Fruit fly (Drosophila melanogaster) whole organism, wandering third instar larva: Measurements from ENCODE around the gene CG2126.

Experiments used
- Abd-B ChIP-seq: fragments of >200 bp; optimal IDR thresholded peaks from 2 replicates; lab custom pipeline; 2017; ENCODE audit warnings: missing biosample characterization, missing genetic modification characterization
- CG32264 ChIP-seq: fragments of 200-800 bp; sonication (Bioruptor generic); optimal IDR thresholded peaks from 2 replicates; lab custom pipeline; 2016; ENCODE audit warnings: missing biosample characterization, missing genetic modification characterization
- CG9705 ChIP-seq: fragments of 200-800 bp; sonication (Bioruptor generic); optimal IDR thresholded peaks from 2 replicates; lab custom pipeline; 2018; ENCODE audit warnings: missing biosample characterization, mild to moderate bottlenecking, missing genetic modification characterization
- Dfd ChIP-seq: fragments of >200 bp; optimal IDR thresholded peaks from 2 replicates; lab custom pipeline; 2017; ENCODE audit warnings: missing biosample characterization, missing genetic modification characterization
- Dif ChIP-seq: fragments of 200-275, 200-300 bp; sonication (Bioruptor generic); optimal IDR thresholded peaks from 2 replicates; lab custom pipeline; 2018; ENCODE audit warnings: missing biosample characterization, missing genetic modification characterization; ENCODE audit not compliant: partially characterized antibody
- GATAd ChIP-seq: sonication (Bioruptor generic); optimal IDR thresholded peaks from 2 replicates; lab custom pipeline; 2016; ENCODE audit warnings: missing biosample characterization, missing genetic modification characterization
- HLH106 ChIP-seq: fragments of 200-800 bp; optimal IDR thresholded peaks from 3 replicates; lab custom pipeline; 2019; ENCODE audit warnings: missing biosample characterization, mild to moderate bottlenecking, missing genetic modification characterization, moderate library complexity
- Hnf4 ChIP-seq: fragments of 200-800 bp; sonication (Bioruptor generic); optimal IDR thresholded peaks from 2 replicates; lab custom pipeline; 2016; ENCODE audit warnings: missing biosample characterization, mild to moderate bottlenecking, missing genetic modification characterization
- Hr78 ChIP-seq: fragments of >200 bp; optimal IDR thresholded peaks from 2 replicates; lab custom pipeline; 2017; ENCODE audit warnings: missing biosample characterization, missing genetic modification characterization
- Hr83 ChIP-seq: fragments of 200-300 bp; sonication (Bioruptor generic); optimal IDR thresholded peaks from 2 replicates; lab custom pipeline; 2016; ENCODE audit warnings: missing biosample characterization, mild to moderate bottlenecking, missing genetic modification characterization, moderate library complexity; ENCODE audit not compliant: poor library complexity, severe bottlenecking
- Mio ChIP-seq: sonication (Bioruptor generic); optimal IDR thresholded peaks from 2 replicates; lab custom pipeline; 2016; ENCODE audit warnings: missing biosample characterization, missing genetic modification characterization
- Myc ChIP-seq: fragments of >200 bp; optimal IDR thresholded peaks from 2 replicates; lab custom pipeline; 2017
- OdsH ChIP-seq: fragments of 200-800 bp; sonication (Bioruptor generic); optimal IDR thresholded peaks from 2 replicates; lab custom pipeline; 2016; ENCODE audit warnings: missing biosample characterization, mild to moderate bottlenecking, missing genetic modification characterization
- Rel ChIP-seq, 2 experiments: fragments of 200-800 bp; sonication (Bioruptor generic) in 1 of 2; optimal IDR thresholded peaks; 2 replicates in 1 of 2; 3 replicates in 1 of 2; lab custom pipeline; 2016 to 2019; ENCODE audit warnings: mild to moderate bottlenecking in 2 of 2, missing biosample characterization in 2 of 2, missing genetic modification characterization in 2 of 2, moderate library complexity in 1 of 2
- Sp1 ChIP-seq: fragments of 200-800 bp; sonication (Bioruptor generic); optimal IDR thresholded peaks from 3 replicates; lab custom pipeline; 2019; ENCODE audit warnings: missing biosample characterization, mild to moderate bottlenecking, missing genetic modification characterization, moderate library complexity
- Vsx2 ChIP-seq: fragments of 200-300, 225-300 bp; sonication (Bioruptor generic); optimal IDR thresholded peaks from 2 replicates; lab custom pipeline; 2018; ENCODE audit warnings: missing biosample characterization, missing genetic modification characterization; ENCODE audit not compliant: partially characterized antibody
- br ChIP-seq: fragments of 200-800 bp; sonication (Bioruptor generic); optimal IDR thresholded peaks from 2 replicates; lab custom pipeline; 2016; ENCODE audit warnings: missing biosample characterization, missing genetic modification characterization
- brk ChIP-seq: fragments of 200-800 bp; sonication (Bioruptor generic); optimal IDR thresholded peaks from 2 replicates; lab custom pipeline; 2016; ENCODE audit warnings: missing biosample characterization, mild to moderate bottlenecking, missing genetic modification characterization
- dl ChIP-seq, 2 experiments: fragments of 175-275, 200-275 bp in 1 of 2; fragments of 200-275 bp in 1 of 2; sonication (Bioruptor generic); optimal IDR thresholded peaks; lab custom pipeline; 2018; ENCODE audit warnings: mild to moderate bottlenecking in 2 of 2, missing biosample characterization in 2 of 2, missing genetic modification characterization in 2 of 2, moderate library complexity in 2 of 2; ENCODE audit not compliant: partially characterized antibody in 2 of 2, insufficient read depth in 1 of 2
- dmrt93B ChIP-seq: fragments of 200-800 bp; sonication (Bioruptor generic); optimal IDR thresholded peaks from 2 replicates; lab custom pipeline; 2018; ENCODE audit warnings: missing biosample characterization, mild to moderate bottlenecking, missing genetic modification characterization
- dsf ChIP-seq: sonication (Bioruptor generic); optimal IDR thresholded peaks from 2 replicates; lab custom pipeline; 2016; ENCODE audit warnings: missing biosample characterization, missing genetic modification characterization, borderline replicate concordance
- ey ChIP-seq: fragments of 200-800 bp; sonication (Bioruptor generic); optimal IDR thresholded peaks from 2 replicates; lab custom pipeline; 2016; ENCODE audit warnings: missing biosample characterization, missing genetic modification characterization
- foxo ChIP-seq, 2 experiments: fragments of 200-800 bp; sonication (Bioruptor generic); optimal IDR thresholded peaks; 2 replicates in 1 of 2; 3 replicates in 1 of 2; lab custom pipeline; 2016 to 2017; ENCODE audit warnings: missing biosample characterization in 2 of 2, missing genetic modification characterization in 2 of 2
- fru ChIP-seq: fragments of 200-800 bp; sonication (Bioruptor generic); optimal IDR thresholded peaks from 3 replicates; lab custom pipeline; 2016; ENCODE audit warnings: missing biosample characterization, mild to moderate bottlenecking, missing genetic modification characterization
- h ChIP-seq: fragments of 200-800 bp; sonication (Bioruptor generic); optimal IDR thresholded peaks from 3 replicates; lab custom pipeline; 2016; ENCODE audit warnings: missing biosample characterization, mild to moderate bottlenecking, missing genetic modification characterization
- jim ChIP-seq: fragments of 175-275, 200-325 bp; sonication (Bioruptor generic); optimal IDR thresholded peaks from 2 replicates; lab custom pipeline; 2016; ENCODE audit warnings: missing biosample characterization, mild to moderate bottlenecking, missing genetic modification characterization
- lola ChIP-seq: fragments of >200 bp; optimal IDR thresholded peaks from 2 replicates; lab custom pipeline; 2017; ENCODE audit warnings: missing biosample characterization, missing genetic modification characterization
- pan ChIP-seq: fragments of >200 bp; optimal IDR thresholded peaks from 2 replicates; lab custom pipeline; 2017
- psq ChIP-seq: fragments of 200-800 bp; sonication (Bioruptor generic); optimal IDR thresholded peaks from 3 replicates; lab custom pipeline; 2017; ENCODE audit warnings: missing biosample characterization, mild to moderate bottlenecking, missing genetic modification characterization, moderate library complexity
- rgr ChIP-seq: fragments of 200-800 bp; sonication (Bioruptor generic); optimal IDR thresholded peaks from 3 replicates; lab custom pipeline; 2016; ENCODE audit warnings: missing biosample characterization, mild to moderate bottlenecking, missing genetic modification characterization
- sage ChIP-seq: fragments of 200-800 bp; sonication (Bioruptor generic); optimal IDR thresholded peaks from 2 replicates; lab custom pipeline; 2016; ENCODE audit warnings: missing biosample characterization, mild to moderate bottlenecking, missing genetic modification characterization
- sv ChIP-seq: fragments of 200-800 bp; sonication (Bioruptor generic); optimal IDR thresholded peaks from 3 replicates; lab custom pipeline; 2016; ENCODE audit warnings: missing biosample characterization, missing genetic modification characterization
- tai ChIP-seq: sonication (Bioruptor generic); optimal IDR thresholded peaks from 2 replicates; lab custom pipeline; 2016; ENCODE audit warnings: missing biosample characterization, missing genetic modification characterization
- usp ChIP-seq: fragments of >200 bp; optimal IDR thresholded peaks from 2 replicates; lab custom pipeline; 2017; ENCODE audit warnings: missing biosample characterization, missing genetic modification characterization
- woc ChIP-seq: sonication (Bioruptor generic); optimal IDR thresholded peaks from 2 replicates; lab custom pipeline; 2016; ENCODE audit warnings: missing biosample characterization, mild to moderate bottlenecking, missing genetic modification characterization

Gene CG2126

dm6 chr3R:31776583-31777362 lies at the start of gene CG2126, which contains the start of gene faf:
TSS of gene CG2126 (minus strand) at chr3R:31776652.
TSS of gene faf (plus strand) at chr3R:31777020.
- TF ChIP-seq OdsH (GFP tag; lab: Kevin White, UChicago), result peak; percentile 58
- peak; percentile 83 for TF ChIP-seq HLH106
- no peak for TF ChIP-seq tai (GFP tag; lab: Kevin White, UChicago)
- no peak for TF ChIP-seq dmrt93B (GFP tag; lab: Kevin White, UChicago)
- no peak for TF ChIP-seq Hr78 (GFP tag; lab: Kevin White, UChicago)
- no peak for TF ChIP-seq Abd-B (GFP tag; lab: Kevin White, UChicago)
- peak; percentile 67 for TF ChIP-seq h (GFP tag; lab: Kevin White, UChicago)
- TF ChIP-seq Sp1 (GFP tag; lab: Kevin White, UChicago), result peak; percentile 78
- peak; percentile 66 for TF ChIP-seq fru (GFP tag; lab: Kevin White, UChicago)
- TF ChIP-seq dsf, result no peak
- no peak for TF ChIP-seq jim (GFP tag; lab: Kevin White, UChicago)
- peak in 1 of 2 experiments; percentile 81 for TF ChIP-seq foxo (GFP tag; optimal IDR thresholded peaks at IDR 0.05; lab: Kevin White, UChicago)
- no peak for TF ChIP-seq Rel (GFP tag; optimal IDR thresholded peaks at IDR 0.05; lab: Kevin White, UChicago)
- TF ChIP-seq Rel (tag; optimal IDR thresholded peaks at IDR 0.05; lab: Kevin White, UChicago), result peak; percentile 33
- peak; percentile 69 for TF ChIP-seq CG9705 (GFP tag; lab: Kevin White, UChicago)
- peak; percentile 50 for TF ChIP-seq sv (GFP tag; lab: Kevin White, UChicago)
- TF ChIP-seq GATAd, result peak; percentile 34
- peak; percentile 73 for TF ChIP-seq Hr83 (GFP tag; lab: Kevin White, UChicago)
- TF ChIP-seq CG32264 (GFP tag; lab: Kevin White, UChicago), result no peak
- peak; percentile 44 for TF ChIP-seq sage (GFP tag; lab: Kevin White, UChicago)
- peak; percentile 60 for TF ChIP-seq rgr (GFP tag; lab: Kevin White, UChicago)
- TF ChIP-seq psq (GFP tag; lab: Kevin White, UChicago), result peak; percentile 73
- no peak for TF ChIP-seq Dif (GFP tag; lab: Kevin White, UChicago)
- peak; percentile 57 for TF ChIP-seq ey (GFP tag; lab: Kevin White, UChicago)
- TF ChIP-seq pan (lab: Kevin White, UChicago), result no peak

- no peak for TF ChIP-seq Dif (GFP tag; lab: Kevin White, UChicago)
- TF ChIP-seq Hr78 (GFP tag; lab: Kevin White, UChicago), result no peak
Measured at dm6 chr3R:31825571-31826068, 49.2 kb upstream of the CG2126 start.

dm6 chr3R:31824200-31824599 lies 47.7 kb upstream of the CG2126 start:
- no peak for TF ChIP-seq tai (GFP tag; lab: Kevin White, UChicago)

- TF ChIP-seq Sp1 (GFP tag; lab: Kevin White, UChicago) (no peak), usp (no peak), Dfd (GFP tag; lab: Kevin White, UChicago) (no peak), pan (lab: Kevin White, UChicago) (no peak), h (GFP tag; lab: Kevin White, UChicago) (no peak), Myc (lab: Kevin White, UChicago) (no peak), Hnf4 (GFP tag; lab: Kevin White, UChicago) (no peak), Rel (GFP tag; optimal IDR thresholded peaks at IDR 0.05; lab: Kevin White, UChicago) (no peak), Rel (tag; optimal IDR thresholded peaks at IDR 0.05; lab: Kevin White, UChicago) (no peak), Hr78 (GFP tag; lab: Kevin White, UChicago) (no peak), woc (no peak), foxo (GFP tag; optimal IDR thresholded peaks at IDR 0.05; lab: Kevin White, UChicago) (no peak), brk (GFP tag; lab: Kevin White, UChicago) (no peak)
Measured at dm6 chr3R:31822462-31822861, 46.0 kb upstream of the CG2126 start.

- TF ChIP-seq Dfd (GFP tag; lab: Kevin White, UChicago) (no peak), HLH106 (no peak), lola (GFP tag; lab: Kevin White, UChicago) (no peak), sv (GFP tag; lab: Kevin White, UChicago) (no peak), Mio (GFP tag; lab: Kevin White, UChicago) (no peak), dl (GFP tag; optimal IDR thresholded peaks at IDR 0.05; lab: Kevin White, UChicago; ENCODE audit: insufficient read depth in 1 of 2, partially characterized antibody in 2 of 2) (no peak), pan (lab: Kevin White, UChicago) (no peak), dmrt93B (GFP tag; lab: Kevin White, UChicago) (no peak), fru (GFP tag; lab: Kevin White, UChicago) (no peak), Hr83 (GFP tag; lab: Kevin White, UChicago) (no peak), woc (no peak), Vsx2 (GFP tag; lab: Kevin White, UChicago) (no peak), dsf (no peak), Rel (GFP tag; optimal IDR thresholded peaks at IDR 0.05; lab: Kevin White, UChicago) (no peak), Rel (tag; optimal IDR thresholded peaks at IDR 0.05; lab: Kevin White, UChicago) (no peak), sage (GFP tag; lab: Kevin White, UChicago) (no peak), Dif (GFP tag; lab: Kevin White, UChicago) (no peak), foxo (GFP tag; optimal IDR thresholded peaks at IDR 0.05; lab: Kevin White, UChicago) (no peak), br (GFP tag; lab: Kevin White, UChicago) (no peak), tai (GFP tag; lab: Kevin White, UChicago) (no peak)
- TF ChIP-seq, all 38 proteins: peak for 0
Measured at dm6 chr3R:31812976-31813298, 36.5 kb upstream of the CG2126 start.
